Worm (Caenorhabditis elegans) whole organism, L3 larva: ENCODE measurements around the gene C52A10.3.

Source experiments
- ZK546.5 ChIP-seq: sonication (generic microtip); optimal IDR thresholded peaks from 2 replicates; lab custom pipeline; 2017; ENCODE audit warnings: missing biosample characterization, missing genetic modification characterization
- ama-1 ChIP-seq: fragments of 150-350 bp; optimal IDR thresholded peaks from 2 replicates; lab custom pipeline; 2018
- ceh-16 ChIP-seq: sonication (generic microtip); optimal IDR thresholded peaks from 2 replicates; lab custom pipeline; 2017; ENCODE audit warnings: missing biosample characterization, missing genetic modification characterization
- nhr-11 ChIP-seq: fragments of 150-350 bp; optimal IDR thresholded peaks from 2 replicates; lab custom pipeline; 2014; ENCODE audit warnings: missing biosample characterization, missing genetic modification characterization
- pha-4 ChIP-seq: fragments of 150-350 bp; optimal IDR thresholded peaks from 2 replicates; lab custom pipeline; 2014; ENCODE audit warnings: missing biosample characterization, missing genetic modification reagents, missing genetic modification characterization
- ztf-11 ChIP-seq: fragments of 150-350 bp; optimal IDR thresholded peaks from 2 replicates; lab custom pipeline; 2014; ENCODE audit warnings: missing biosample characterization, missing genetic modification characterization
- ztf-4 ChIP-seq: fragments of 150-350 bp; optimal IDR thresholded peaks from 2 replicates; lab custom pipeline; 2014; ENCODE audit warnings: missing biosample characterization, missing genetic modification characterization

DNA sequence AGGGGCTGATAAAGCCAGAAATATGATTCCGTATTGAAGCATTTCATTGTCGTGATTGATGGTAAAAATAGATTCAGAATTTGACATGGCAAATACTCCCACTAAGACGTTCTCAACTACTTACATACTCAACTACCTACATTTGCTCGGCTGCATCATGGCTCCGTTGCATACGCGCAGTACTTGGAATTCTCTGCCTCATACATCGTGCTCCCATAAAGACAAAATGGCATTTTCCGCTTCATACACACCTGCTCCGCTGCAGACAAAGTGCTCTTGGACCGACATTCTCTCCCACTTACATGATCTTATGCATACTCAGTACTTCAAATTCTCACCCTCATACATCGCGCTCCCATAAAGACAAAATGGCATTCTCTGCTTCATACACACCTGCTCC, 26.3 kb upstream of the C52A10.3 start, which contains the start of the genes srt-69 and B0238.12:
- TF ChIP-seq nhr-11: no peak
- TF ChIP-seq ceh-16 (tag; lab: Kevin White, UChicago): no peak
- no peak for TF ChIP-seq ZK546.5 (tag; lab: Kevin White, UChicago)
- no peak for TF ChIP-seq pha-4 (tag; lab: Kevin White, UChicago)
- no peak for TF ChIP-seq ama-1 (lab: Kevin White, UChicago)
- TF ChIP-seq ztf-11 (tag; lab: Kevin White, UChicago): no peak
- TF ChIP-seq ztf-4 (tag; lab: Kevin White, UChicago): no peak
